Worm (Caenorhabditis elegans) whole organism, early embryonic: ENCODE data around the gene imb-2.

Experiments
- B0310.2 ChIP-seq: sonication (generic microtip); optimal IDR thresholded peaks from 2 replicates; lab custom pipeline; 2016; ENCODE audit warnings: mild to moderate bottlenecking, missing genetic modification characterization, missing compliant biosample characterization
- F13C5.2 ChIP-seq: sonication (generic microtip); optimal IDR thresholded peaks from 2 replicates; lab custom pipeline; 2017; ENCODE audit warnings: mild to moderate bottlenecking, missing genetic modification characterization, inconsistent platforms, missing compliant biosample characterization
- aly-1 ChIP-seq: sonication (generic microtip); optimal IDR thresholded peaks from 2 replicates; lab custom pipeline; 2016; ENCODE audit warnings: missing genetic modification characterization, missing compliant biosample characterization
- ama-1 ChIP-seq: fragments of 150-350 bp; optimal IDR thresholded peaks from 2 replicates; lab custom pipeline; 2014
- ceh-13 ChIP-seq: fragments of 200-800 bp; sonication (Bioruptor generic); optimal IDR thresholded peaks from 2 replicates; lab custom pipeline; 2018; ENCODE audit warnings: mild to moderate bottlenecking, missing genetic modification characterization, missing compliant biosample characterization
- ceh-36 ChIP-seq: sonication (generic microtip); optimal IDR thresholded peaks from 2 replicates; lab custom pipeline; 2016; ENCODE audit warnings: missing genetic modification characterization, inconsistent platforms, missing compliant biosample characterization
- ets-7 ChIP-seq: sonication (generic microtip); optimal IDR thresholded peaks from 2 replicates; lab custom pipeline; 2016; ENCODE audit warnings: missing genotype, missing genetic modification characterization, missing compliant biosample characterization
- flt-1 ChIP-seq: fragments of 200-800 bp; sonication (Bioruptor generic); IDR thresholded peaks from 2 replicates; pipeline ENCODE4 v1.3.6; 2022; ENCODE audit warnings: missing genetic modification characterization, missing compliant biosample characterization
- hmbx-1 ChIP-seq: sonication (generic microtip); optimal IDR thresholded peaks from 2 replicates; lab custom pipeline; 2016; ENCODE audit warnings: mild to moderate bottlenecking, missing genetic modification characterization, missing compliant biosample characterization
- hmg-4 ChIP-seq: fragments of 200-800 bp; sonication (Bioruptor generic); optimal IDR thresholded peaks from 2 replicates; lab custom pipeline; 2018; ENCODE audit warnings: mild to moderate bottlenecking, missing genetic modification characterization, missing compliant biosample characterization
- hnd-1 ChIP-seq: sonication (generic microtip); optimal IDR thresholded peaks from 2 replicates; lab custom pipeline; 2016; ENCODE audit warnings: missing genetic modification characterization, missing compliant biosample characterization
- pes-1 ChIP-seq: fragments of 200-800 bp; sonication (Bioruptor generic); IDR thresholded peaks from 2 replicates; pipeline ENCODE4 v1.3.6; 2022; ENCODE audit warnings: missing genetic modification reagents, missing genetic modification characterization, missing compliant biosample characterization
- scrt-1 ChIP-seq: fragments of 200-800 bp; sonication (Bioruptor generic); IDR thresholded peaks from 2 replicates; pipeline ENCODE4 v1.3.6; 2022; ENCODE audit warnings: missing genetic modification characterization, missing compliant biosample characterization
- sea-1 ChIP-seq: fragments of 200-800 bp; sonication (Bioruptor generic); conservative IDR thresholded peaks from 2 replicates; pipeline ENCODE4 v1.3.6; 2022; ENCODE audit warnings: missing genetic modification characterization, missing compliant biosample characterization
- tbx-11 ChIP-seq: fragments of 200-800 bp; sonication (Bioruptor generic); IDR thresholded peaks from 2 replicates; pipeline ENCODE4 v1.3.6; 2022; ENCODE audit warnings: missing genetic modification characterization, missing compliant biosample characterization
- tbx-37 ChIP-seq: fragments of 200-800 bp; sonication (Bioruptor generic); conservative IDR thresholded peaks from 2 replicates; pipeline ENCODE4 v1.3.6; 2022; ENCODE audit warnings: missing genetic modification reagents, missing genetic modification characterization, missing compliant biosample characterization
- tra-4 ChIP-seq: sonication (generic microtip); optimal IDR thresholded peaks from 2 replicates; lab custom pipeline; 2017; ENCODE audit warnings: missing genetic modification characterization, missing compliant biosample characterization

Gene imb-2

ce11 chrII:14381450-14381849, 15.9 kb downstream of the imb-2 start, which contains the start of gene sdz-26:
Gene sdz-26, plus strand, starts transcription at chrII:14381750.
- TF ChIP-seq ceh-13 (GFP tag; lab: Kevin White, UChicago), result no peak

ce11 chrII:14383644-14384043, 18.1 kb downstream of the imb-2 start, which contains the start of gene mes-2:
Gene mes-2, plus strand, starts transcription at chrII:14383973.
- TF ChIP-seq flt-1 (no peak), sea-1 (GFP tag; lab: Robert Waterston, UW) (no peak), F13C5.2 (tag; lab: Kevin White, UChicago) (peak; percentile 66), hmbx-1 (tag; lab: Kevin White, UChicago) (no peak), ama-1 (no peak)

ce11 chrII:14388213-14388612, 22.7 kb downstream of the imb-2 start, which contains the start of gene F26H11.8:
Gene F26H11.8, plus strand, starts transcription at chrII:14388513.
- TF ChIP-seq ceh-13 (GFP tag; lab: Kevin White, UChicago) (no peak), B0310.2 (tag; lab: Kevin White, UChicago) (no peak), sea-1 (GFP tag; lab: Robert Waterston, UW) (no peak), ets-7 (tag; lab: Kevin White, UChicago) (no peak), hnd-1 (tag; lab: Kevin White, UChicago) (no peak), aly-1 (tag; lab: Kevin White, UChicago) (no peak), F13C5.2 (tag; lab: Kevin White, UChicago) (no peak), hmbx-1 (tag; lab: Kevin White, UChicago) (no peak), tbx-11 (GFP tag; lab: Robert Waterston, UW) (no peak)

ce11 chrII:14390036-14390763, 24.7 kb downstream of the imb-2 start, which contains the start of the genes kbp-3 and nurf-1:
Gene kbp-3, minus strand, starts transcription at chrII:14390078.
Gene nurf-1, plus strand, starts transcription at chrII:14390713.
- TF ChIP-seq F13C5.2 (tag; lab: Kevin White, UChicago), result peak; percentile 4
- peak; percentile 29 for TF ChIP-seq hmg-4
- TF ChIP-seq ceh-13 (GFP tag; lab: Kevin White, UChicago), result no peak
- TF ChIP-seq tbx-11 (GFP tag; lab: Robert Waterston, UW), result 0 out of 2 replicates have a peak, but pooled peaks have one; percentile 9

- TF ChIP-seq F13C5.2 (tag; lab: Kevin White, UChicago) (no peak), flt-1 (no peak), tbx-11 (GFP tag; lab: Robert Waterston, UW) (no peak), ceh-13 (GFP tag; lab: Kevin White, UChicago) (no peak), tra-4 (tag; lab: Kevin White, UChicago) (no peak), sea-1 (GFP tag; lab: Robert Waterston, UW) (no peak), B0310.2 (tag; lab: Kevin White, UChicago) (no peak), ets-7 (tag; lab: Kevin White, UChicago) (no peak), scrt-1 (GFP tag; lab: Robert Waterston, UW) (no peak), tbx-37 (GFP tag; lab: Robert Waterston, UW) (no peak), hmbx-1 (tag; lab: Kevin White, UChicago) (no peak), aly-1 (tag; lab: Kevin White, UChicago) (no peak), pes-1 (GFP tag; lab: Robert Waterston, UW) (no peak), ceh-36 (tag; lab: Kevin White, UChicago) (no peak), ama-1 (no peak), hmg-4 (no peak), hnd-1 (tag; lab: Kevin White, UChicago) (no peak)
Observed at ce11 chrII:14393766-14394165, 28.3 kb downstream of the imb-2 start.

ce11 chrII:14399595-14399994, 34.1 kb downstream of the imb-2 start:
- no peak for TF ChIP-seq flt-1
- TF ChIP-seq F13C5.2 (tag; lab: Kevin White, UChicago), result peak; percentile 1
- 0 out of 2 replicates have a peak, but pooled peaks have one; percentile 3 for TF ChIP-seq pes-1 (GFP tag; lab: Robert Waterston, UW)

ce11 chrII:14401098-14401497, 35.6 kb downstream of the imb-2 start:
- TF ChIP-seq pes-1 (GFP tag; lab: Robert Waterston, UW) (no peak), ceh-13 (GFP tag; lab: Kevin White, UChicago) (no peak), B0310.2 (tag; lab: Kevin White, UChicago) (no peak), ama-1 (no peak), sea-1 (GFP tag; lab: Robert Waterston, UW) (no peak), tra-4 (tag; lab: Kevin White, UChicago) (no peak), ceh-36 (tag; lab: Kevin White, UChicago) (no peak), tbx-11 (GFP tag; lab: Robert Waterston, UW) (no peak), hmbx-1 (tag; lab: Kevin White, UChicago) (no peak), hmg-4 (no peak), aly-1 (tag; lab: Kevin White, UChicago) (no peak), scrt-1 (GFP tag; lab: Robert Waterston, UW) (no peak), hnd-1 (tag; lab: Kevin White, UChicago) (no peak), tbx-37 (GFP tag; lab: Robert Waterston, UW) (no peak), ets-7 (tag; lab: Kevin White, UChicago) (no peak), F13C5.2 (tag; lab: Kevin White, UChicago) (no peak), flt-1 (no peak)

- no peak for TF ChIP-seq hnd-1 (tag; lab: Kevin White, UChicago)
- TF ChIP-seq F13C5.2 (tag; lab: Kevin White, UChicago), result no peak
- TF ChIP-seq aly-1 (tag; lab: Kevin White, UChicago), result no peak
- TF ChIP-seq tra-4 (tag; lab: Kevin White, UChicago), result no peak
Observed at ce11 chrII:14404266-14404665, 38.8 kb downstream of the imb-2 start.
